Fruit fly (Drosophila melanogaster): ENCODE data around the gene CG1231.

DNA sequence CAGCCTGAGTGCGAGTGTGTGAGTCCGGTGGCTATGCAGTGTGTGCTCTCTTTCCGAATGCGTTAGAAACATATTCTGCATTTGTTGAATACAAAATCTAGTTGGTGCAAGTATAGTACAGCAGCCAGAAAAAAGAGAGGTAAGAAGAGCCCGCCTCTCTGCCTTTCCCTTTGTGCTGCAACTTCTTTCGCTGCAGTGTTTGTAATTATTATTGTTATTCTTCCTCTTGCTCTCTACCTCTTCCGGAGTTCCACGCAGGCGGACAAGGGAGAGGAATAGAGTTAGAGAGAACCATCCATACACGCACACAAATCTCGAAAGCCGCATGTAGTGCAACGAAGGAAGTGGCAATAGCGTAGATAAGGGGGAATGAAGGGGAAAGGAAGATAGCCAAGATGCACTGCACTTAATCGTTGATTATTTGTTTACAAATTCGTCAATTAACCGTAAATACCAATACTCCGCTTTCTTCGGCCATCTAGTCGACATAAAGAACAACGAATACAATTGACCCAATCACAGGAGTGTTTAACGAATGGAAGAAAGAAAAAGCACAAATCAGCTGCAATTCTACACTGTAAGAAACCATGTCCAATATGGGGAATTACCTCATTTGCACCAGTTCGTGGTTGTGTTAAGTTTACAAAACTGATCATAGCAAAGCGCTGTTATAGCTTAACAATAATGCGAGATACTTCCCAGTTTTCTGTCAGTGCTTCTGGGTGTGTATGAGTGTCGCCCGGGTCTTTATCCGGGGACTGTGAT lies 8.4 kb upstream of the CG1231 start:
- TF ChIP-seq psq (optimal IDR thresholded peaks at IDR 0.05) (no peak), Sin3A (optimal IDR thresholded peaks at IDR 0.05) (no peak), ttk (optimal IDR thresholded peaks at IDR 0.05) (no peak)
